Fruit fly (Drosophila melanogaster): ENCODE measurements around the gene Pde9.

dm6 chrX:12749891-12750581, 147.1 kb downstream of the Pde9 start:
- TF ChIP-seq Myc (optimal IDR thresholded peaks at IDR 0.05): no peak
- peak; percentile 56 for TF ChIP-seq psq (GFP tag; optimal IDR thresholded peaks at IDR 0.05)
- TF ChIP-seq usp (GFP tag; optimal IDR thresholded peaks at IDR 0.05): no peak
- no peak for TF ChIP-seq pan (optimal IDR thresholded peaks at IDR 0.05)
- no peak for TF ChIP-seq fru (GFP tag; optimal IDR thresholded peaks at IDR 0.05)
- TF ChIP-seq br (GFP tag; optimal IDR thresholded peaks at IDR 0.05): no peak
- no peak for TF ChIP-seq ey (GFP tag; optimal IDR thresholded peaks at IDR 0.05)
